Fruit fly (Drosophila melanogaster): ENCODE measurements around the gene CG13083.

Gene CG13083

dm6 chr2L:19537779-19538456 is 50.6 kb downstream of the CG13083 start, which contains the start of gene CG13082 (continued):
- TF ChIP-seq en (GFP tag; optimal IDR thresholded peaks at IDR 0.05) = no peak
- no peak for TF ChIP-seq Ets97D (GFP tag; optimal IDR thresholded peaks at IDR 0.05)
- no peak for TF ChIP-seq Doc3 (GFP tag; IDR thresholded peaks at IDR 0.05; ENCODE audit: partially characterized antibody)
- TF ChIP-seq Asciz (GFP tag; optimal IDR thresholded peaks at IDR 0.05) = peak; percentile 39
- no peak for TF ChIP-seq ro (GFP tag; IDR thresholded peaks at IDR 0.05)
- no peak for TF ChIP-seq CG11696 (GFP tag; IDR thresholded peaks at IDR 0.05)
- 0 out of 3 replicates have a peak, but pooled peaks have one; percentile 17 for TF ChIP-seq dysf (GFP tag; IDR thresholded peaks at IDR 0.05)
- TF ChIP-seq bowl (GFP tag; IDR thresholded peaks at IDR 0.05) = no peak
- no peak for TF ChIP-seq Tbp (GFP tag; optimal IDR thresholded peaks at IDR 0.05)
- TF ChIP-seq Fer2 (tag; optimal IDR thresholded peaks at IDR 0.05) = no peak
- no peak for TF ChIP-seq CG18764 (GFP tag; optimal IDR thresholded peaks at IDR 0.05)
- no peak for TF ChIP-seq tna (GFP tag; IDR thresholded peaks at IDR 0.05; ENCODE audit: partially characterized antibody)
- no peak for TF ChIP-seq Poxn (GFP tag; IDR thresholded peaks at IDR 0.05)
- TF ChIP-seq abd-A (tag; optimal IDR thresholded peaks at IDR 0.05) = no peak
- TF ChIP-seq Mes4 (GFP tag; optimal IDR thresholded peaks at IDR 0.05) = peak; percentile 40
- TF ChIP-seq dan (GFP tag; IDR thresholded peaks at IDR 0.05) = no peak
- no peak for TF ChIP-seq CG1647 (GFP tag; optimal IDR thresholded peaks at IDR 0.05)
- TF ChIP-seq schlank (tag; optimal IDR thresholded peaks at IDR 0.05) = no peak
- peak; percentile 73 for TF ChIP-seq kni (GFP tag; optimal IDR thresholded peaks at IDR 0.05)
- peak; percentile 5 for TF ChIP-seq CG12659 (GFP tag; optimal IDR thresholded peaks at IDR 0.05)
- no peak for TF ChIP-seq pfk (GFP tag; optimal IDR thresholded peaks at IDR 0.05)
- peak; percentile 27; the same call in 1 of the 2 replicates for TF ChIP-seq Awh (GFP tag; IDR thresholded peaks at IDR 0.05)
- 0 out of 3 replicates have a peak, but pooled peaks have one; percentile 5 for TF ChIP-seq otp (GFP tag; IDR thresholded peaks at IDR 0.05)
- TF ChIP-seq grau (tag; optimal IDR thresholded peaks at IDR 0.05) = peak; percentile 57
- TF ChIP-seq wdn (GFP tag; IDR thresholded peaks at IDR 0.05) = no peak
- TF ChIP-seq fu2 (GFP tag; optimal IDR thresholded peaks at IDR 0.05) = no peak
- TF ChIP-seq ATbp (GFP tag; optimal IDR thresholded peaks at IDR 0.05) = peak; percentile 31
- peak; percentile 62 for TF ChIP-seq D19A (tag; optimal IDR thresholded peaks at IDR 0.05)
- TF ChIP-seq corto (GFP tag; optimal IDR thresholded peaks at IDR 0.05) = peak; percentile 35
- no peak for TF ChIP-seq CG1024 (GFP tag; IDR thresholded peaks at IDR 0.05)
- TF ChIP-seq pros (GFP tag; optimal IDR thresholded peaks at IDR 0.05) = no peak
- peak; percentile 11 for TF ChIP-seq CG17359 (tag; optimal IDR thresholded peaks at IDR 0.05)
- no peak for TF ChIP-seq wek (GFP tag; optimal IDR thresholded peaks at IDR 0.05)
- no peak for TF ChIP-seq hth (optimal IDR thresholded peaks at IDR 0.05)
- no peak for TF ChIP-seq gt (GFP tag; IDR thresholded peaks at IDR 0.05)
- TF ChIP-seq nmo (GFP tag; optimal IDR thresholded peaks at IDR 0.05) = peak; percentile 78
- TF ChIP-seq CG32532 (GFP tag; IDR thresholded peaks at IDR 0.05) = no peak
- 0 out of 3 replicates have a peak, but pooled peaks have one; percentile 11 for TF ChIP-seq H15 (GFP tag; IDR thresholded peaks at IDR 0.05)
- no peak for TF ChIP-seq CG2889 (GFP tag; IDR thresholded peaks at IDR 0.05)
- TF ChIP-seq hbn (GFP tag; IDR thresholded peaks at IDR 0.05; ENCODE audit: partially characterized antibody) = no peak
- no peak for TF ChIP-seq CG15514 (GFP tag; optimal IDR thresholded peaks at IDR 0.05)
- TF ChIP-seq danr (GFP tag; IDR thresholded peaks at IDR 0.05) = no peak
- TF ChIP-seq CG12155 (GFP tag; optimal IDR thresholded peaks at IDR 0.05) = peak; percentile 10
- no peak for TF ChIP-seq stwl (tag; optimal IDR thresholded peaks at IDR 0.05)
- peak; percentile 62 for TF ChIP-seq CG8359 (GFP tag; optimal IDR thresholded peaks at IDR 0.05; ENCODE audit: borderline replicate concordance)
- TF ChIP-seq pan (optimal IDR thresholded peaks at IDR 0.05) = no peak
- no peak for TF ChIP-seq pan (GFP tag; optimal IDR thresholded peaks at IDR 0.05 in 1 of 2, IDR thresholded peaks at IDR 0.05 in 1 of 2)
- peak; percentile 9 for TF ChIP-seq CG9609 (GFP tag; optimal IDR thresholded peaks at IDR 0.05)
- no peak for TF ChIP-seq Hey (tag; optimal IDR thresholded peaks at IDR 0.05)
- TF ChIP-seq luna (GFP tag; optimal IDR thresholded peaks at IDR 0.05) = no peak
- TF ChIP-seq grn (GFP tag; optimal IDR thresholded peaks at IDR 0.05) = no peak

Measured in whole organism, embryonic.